Worm (Caenorhabditis elegans) whole organism, mixed stage, embryonic: ENCODE data around the gene dcaf-1.

Experiments used
- blmp-1 ChIP-seq: fragments of 150-350 bp; optimal IDR thresholded peaks from 2 replicates; lab custom pipeline; 2014; ENCODE audit warnings: missing biosample characterization, missing genetic modification characterization
- ces-1 ChIP-seq: fragments of 150-350 bp; optimal IDR thresholded peaks from 2 replicates; lab custom pipeline; 2014; ENCODE audit warnings: missing biosample characterization, missing genetic modification reagents, missing genetic modification characterization
- cnd-1 ChIP-seq: fragments of 200-800 bp; sonication (Bioruptor generic); optimal IDR thresholded peaks from 2 replicates; lab custom pipeline; 2018; ENCODE audit warnings: mild to moderate bottlenecking, missing genetic modification characterization, missing compliant biosample characterization
- elt-1 ChIP-seq: sonication (generic microtip); optimal IDR thresholded peaks from 2 replicates; lab custom pipeline; 2017; ENCODE audit warnings: missing genetic modification characterization, mild to moderate bottlenecking, missing compliant biosample characterization, antibody characterized with exemption, moderate library complexity, borderline replicate concordance; ENCODE audit not compliant: insufficient read depth
- elt-3 ChIP-seq: fragments of 150-350 bp; optimal IDR thresholded peaks from 2 replicates; lab custom pipeline; 2014; ENCODE audit warnings: missing biosample characterization, missing genetic modification characterization
- mab-5 ChIP-seq: fragments of 150-350 bp; optimal IDR thresholded peaks from 2 replicates; lab custom pipeline; 2014; ENCODE audit warnings: missing biosample characterization, missing genetic modification characterization
- mep-1 ChIP-seq: fragments of 150-350 bp; optimal IDR thresholded peaks from 2 replicates; lab custom pipeline; 2017; ENCODE audit warnings: missing biosample characterization, missing genetic modification reagents, missing genetic modification characterization, inconsistent platforms
- mls-2 ChIP-seq: sonication (generic microtip); optimal IDR thresholded peaks from 2 replicates; lab custom pipeline; 2016; ENCODE audit warnings: mild to moderate bottlenecking, missing genetic modification characterization, moderate library complexity, missing compliant biosample characterization
- nhr-76 ChIP-seq: sonication (generic microtip); optimal IDR thresholded peaks from 2 replicates; lab custom pipeline; 2017; ENCODE audit warnings: missing biosample characterization, missing genetic modification characterization
- snpc-4 ChIP-seq: fragments of 150-350 bp; optimal IDR thresholded peaks from 2 replicates; lab custom pipeline; 2014; ENCODE audit warnings: missing biosample characterization, missing genetic modification characterization
- sptf-1 ChIP-seq: sonication (generic microtip); optimal IDR thresholded peaks from 2 replicates; lab custom pipeline; 2017; ENCODE audit warnings: mild to moderate bottlenecking, missing genetic modification characterization, moderate library complexity, missing compliant biosample characterization
- unc-62 ChIP-seq: fragments of 150-350 bp; optimal IDR thresholded peaks from 2 replicates; lab custom pipeline; 2014; ENCODE audit warnings: missing biosample characterization, missing genetic modification reagents, missing genetic modification characterization
- ztf-11 ChIP-seq: fragments of 150-350 bp; optimal IDR thresholded peaks from 2 replicates; lab custom pipeline; 2014; ENCODE audit warnings: missing biosample characterization, missing genetic modification characterization

DNA sequence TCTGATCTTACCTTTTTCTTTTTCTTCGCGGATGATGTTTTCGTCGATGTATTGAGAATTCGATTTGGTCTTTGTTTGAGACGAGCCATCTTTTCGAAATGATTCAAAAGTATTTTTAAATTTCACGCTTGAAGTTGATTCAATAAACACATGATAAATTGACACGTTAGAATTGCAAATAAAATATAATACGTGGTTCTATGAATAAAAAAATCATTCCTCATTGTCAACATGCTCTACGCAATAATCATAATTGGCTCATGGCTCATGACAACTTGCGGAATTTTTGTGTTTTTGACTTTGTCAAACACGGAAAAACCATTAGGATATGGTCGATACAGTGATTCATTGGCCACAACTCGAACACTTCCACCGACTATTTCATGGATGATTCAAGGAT, 23.1 kb downstream of the dcaf-1 start, which contains the start of the genes htas-1 and ZK1251.3:
- TF ChIP-seq unc-62 (no peak), mab-5 (tag; lab: Kevin White, UChicago) (no peak), mep-1 (tag; lab: Kevin White, UChicago) (no peak), snpc-4 (tag; lab: Kevin White, UChicago) (no peak), elt-3 (tag; lab: Kevin White, UChicago) (no peak), sptf-1 (tag; lab: Kevin White, UChicago) (no peak), cnd-1 (tag; lab: Kevin White, UChicago) (no peak), nhr-76 (tag; lab: Kevin White, UChicago) (no peak), mls-2 (tag; lab: Kevin White, UChicago) (no peak), blmp-1 (tag; lab: Kevin White, UChicago) (no peak), elt-1 (tag; lab: Kevin White, UChicago) (no peak), ztf-11 (no peak), ces-1 (GFP tag; lab: Kevin White, UChicago) (no peak)
